Worm (Caenorhabditis elegans) whole organism, L4 larva: ENCODE results near the gene mrt-2.

ENCODE experiments used
- aha-1 ChIP-seq: fragments of 150-350 bp; peaks from one replicate; lab custom pipeline; 2014; ENCODE audit warnings: missing biosample characterization, missing genetic modification characterization
- ama-1 ChIP-seq: fragments of 150-350 bp; optimal IDR thresholded peaks from 2 replicates; lab custom pipeline; 2014; ENCODE audit warnings: inconsistent platforms, mixed read lengths
- pqm-1 ChIP-seq: sonication (generic microtip); optimal IDR thresholded peaks from 2 replicates; lab custom pipeline; 2017; ENCODE audit warnings: missing biosample characterization, missing genetic modification characterization
- unc-62 ChIP-seq, 3 experiments: fragments of 150-350 bp in 1 of 3; sonication (generic microtip); optimal IDR thresholded peaks in 2 of 3; peaks in 1 of 3; 1 replicate in 1 of 3; 2 replicates in 2 of 3; lab custom pipeline; 2014 to 2017; ENCODE audit warnings: missing biosample characterization in 3 of 3, missing genetic modification characterization in 3 of 3, missing genetic modification reagents in 3 of 3, missing genotype in 1 of 3

DNA sequence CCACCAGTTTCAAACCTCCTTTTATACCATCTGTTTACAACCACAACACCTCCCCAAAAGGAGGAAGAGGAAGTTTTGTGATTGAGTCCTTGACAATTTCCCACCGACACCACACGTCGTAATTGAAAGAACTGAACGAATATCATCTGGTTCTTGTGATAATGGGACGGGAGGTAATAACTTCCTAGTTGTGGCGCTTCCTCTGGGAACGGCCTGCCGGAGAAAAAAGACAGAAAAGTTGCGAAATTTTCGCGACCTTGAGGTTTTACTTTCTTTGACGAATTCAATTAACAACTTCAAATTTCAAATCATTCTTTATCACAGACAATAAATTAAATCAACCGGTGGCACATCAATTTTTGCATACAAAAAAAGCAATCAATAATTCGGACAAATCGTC is 39.9 kb upstream of the mrt-2 start, which contains the start of gene col-96:
- no peak for TF ChIP-seq unc-62 (GFP tag; optimal IDR thresholded peaks at IDR 0.05 in 1 of 2; lab: Kevin White, UChicago)
- no peak for TF ChIP-seq unc-62 (tag; optimal IDR thresholded peaks at IDR 0.05; lab: Kevin White, UChicago)
- TF ChIP-seq ama-1 (lab: Kevin White, UChicago): no peak
- TF ChIP-seq aha-1 (tag; lab: Kevin White, UChicago): no peak
- no peak for TF ChIP-seq pqm-1 (tag; lab: Kevin White, UChicago)
